Worm (Caenorhabditis elegans): ENCODE measurements around the gene fbxa-75.
"Not testable (repeated sequence)": the region's sequence is repeated elsewhere in the genome, so short reads cannot be mapped to it uniquely, and the experiment has no call there.

fbxa-75 gene

DNA sequence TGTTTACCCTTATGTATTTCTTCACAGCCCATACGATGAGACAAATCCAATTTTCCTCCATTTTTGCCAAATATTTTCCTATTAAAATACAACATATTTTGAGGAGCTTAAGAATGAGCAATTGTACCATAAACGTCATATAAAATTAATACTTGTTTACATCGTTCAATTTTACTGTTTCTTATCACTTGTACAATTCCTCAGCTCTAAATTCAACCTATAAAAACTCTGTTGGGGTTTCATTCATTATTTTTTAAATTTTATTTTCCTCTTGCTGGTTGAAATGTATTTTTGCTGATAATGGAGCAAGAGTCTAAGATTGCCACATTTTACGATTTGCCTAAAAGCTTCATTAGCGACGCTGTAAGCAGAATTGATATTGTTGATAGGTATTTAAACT lies at the start of gene fbxa-75:
fbxa-75 (plus strand) TSS at position 301 of the 400 bp plus-strand sequence.
- no peak for TF ChIP-seq unc-62 (GFP tag; optimal IDR thresholded peaks at IDR 0.05)

ce11 chrIII:1256519-1256918 lies 47.0 kb upstream of the fbxa-75 start, which contains the start of gene fbxa-208:
Gene fbxa-208, plus strand, starts transcription at chrIII:1256819.
- TF ChIP-seq unc-62 (GFP tag; optimal IDR thresholded peaks at IDR 0.05), result not testable (repeated sequence)

DNA sequence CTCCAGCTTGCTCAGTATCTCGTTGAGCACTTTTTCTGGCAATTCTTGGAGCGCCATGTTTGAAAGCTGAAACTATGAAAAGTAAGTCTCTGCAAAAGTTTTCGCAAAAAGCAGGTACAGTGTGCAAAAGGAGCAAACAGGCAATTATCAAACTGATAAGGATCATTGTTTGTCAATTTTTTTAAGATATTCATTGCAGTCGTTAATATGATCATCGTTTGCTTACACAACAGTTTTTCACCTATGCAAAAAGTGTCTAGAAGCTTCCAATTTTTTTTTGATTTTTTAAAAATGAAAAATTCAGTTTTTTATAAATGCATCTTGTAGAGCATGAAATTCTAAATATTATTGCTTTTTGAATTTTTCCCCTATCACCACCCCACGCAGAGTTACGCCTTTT lies 45.2 kb upstream of the fbxa-75 start, which contains the start of gene fbxa-78:
fbxa-78 (minus strand) TSS at position 101 of the 400 bp plus-strand sequence.
- TF ChIP-seq unc-62 (GFP tag; optimal IDR thresholded peaks at IDR 0.05), result not testable (repeated sequence)

- TF ChIP-seq unc-62 (GFP tag; optimal IDR thresholded peaks at IDR 0.05), result not testable (repeated sequence)
Measured at ce11 chrIII:1263692-1264091, 39.8 kb upstream of the fbxa-75 start, which contains the start of gene srz-9. Gene srz-9, plus strand, starts transcription at chrIII:1263992.

ce11 chrIII:1266799-1267198 lies 36.7 kb upstream of the fbxa-75 start, which contains the start of gene fbxa-151:
Gene fbxa-151, minus strand, starts transcription at chrIII:1266899.
- TF ChIP-seq unc-62 (GFP tag; optimal IDR thresholded peaks at IDR 0.05), result not testable (repeated sequence)

- no peak for TF ChIP-seq unc-62 (GFP tag; optimal IDR thresholded peaks at IDR 0.05)
Measured at ce11 chrIII:1269156-1269555, 34.4 kb upstream of the fbxa-75 start, which contains the start of gene fbxa-32. Gene fbxa-32, minus strand, starts transcription at chrIII:1269256.

- TF ChIP-seq unc-62 (GFP tag; optimal IDR thresholded peaks at IDR 0.05), result no peak
Measured at ce11 chrIII:1271378-1271926, 32.1 kb upstream of the fbxa-75 start, which contains the start of gene fbxa-31. Gene fbxa-31, minus strand, starts transcription at chrIII:1271428.

ce11 chrIII:1273655-1274328 lies 29.7 kb upstream of the fbxa-75 start, which contains the start of gene fbxa-29:
Gene fbxa-29, minus strand, starts transcription at chrIII:1273705.
- TF ChIP-seq unc-62 (GFP tag; optimal IDR thresholded peaks at IDR 0.05), result no peak

ce11 chrIII:1275513-1275912 lies 28.0 kb upstream of the fbxa-75 start, which contains the start of gene fbxa-30:
Gene fbxa-30, minus strand, starts transcription at chrIII:1275613.
- TF ChIP-seq unc-62 (GFP tag; optimal IDR thresholded peaks at IDR 0.05), result no peak

DNA sequence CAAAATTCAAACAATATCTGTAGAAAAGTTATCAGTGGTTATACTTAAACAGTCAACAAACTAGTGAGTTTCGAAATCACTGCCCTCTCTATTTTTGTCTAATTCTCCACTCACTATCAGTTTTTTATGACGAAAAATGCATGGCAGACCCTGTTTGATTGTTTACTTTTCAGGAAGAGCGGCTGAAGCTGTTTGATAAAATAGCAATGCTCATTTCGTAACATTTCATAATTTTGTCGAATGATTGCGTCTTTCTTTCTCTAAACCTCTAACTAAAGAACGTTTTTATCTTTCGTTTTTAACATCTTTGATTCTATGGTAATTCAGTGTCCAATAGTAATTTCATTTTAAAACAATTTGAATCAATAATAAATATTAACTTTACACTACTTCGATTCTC lies 24.3 kb upstream of the fbxa-75 start:
- no peak for TF ChIP-seq unc-62 (GFP tag; optimal IDR thresholded peaks at IDR 0.05)

DNA sequence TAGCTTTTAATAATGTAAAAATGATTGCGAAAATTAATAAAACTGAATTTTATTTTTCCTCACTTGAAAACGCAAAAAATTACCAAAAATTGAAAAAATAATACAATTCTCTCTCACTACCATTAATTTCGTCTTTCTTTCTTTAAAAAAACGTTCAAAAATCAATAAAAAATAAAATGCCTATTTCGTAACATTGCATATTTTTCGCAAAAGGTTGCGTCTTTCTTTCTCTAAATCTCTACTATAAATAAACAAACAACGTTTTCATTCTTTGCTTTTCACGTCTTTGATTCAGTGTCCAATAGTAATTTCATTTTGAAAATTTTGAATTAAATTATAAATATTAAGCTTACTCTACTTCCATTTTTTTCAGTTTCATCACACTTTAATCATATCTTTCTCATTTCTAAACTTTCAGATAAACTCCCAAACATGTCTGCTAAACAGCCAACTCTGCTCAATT lies 18.9 kb upstream of the fbxa-75 start, which contains the start of gene fbxa-37:
fbxa-37 (plus strand) TSS at position 413 of the 463 bp plus-strand sequence.
- no peak for TF ChIP-seq unc-62 (GFP tag; optimal IDR thresholded peaks at IDR 0.05)

DNA sequence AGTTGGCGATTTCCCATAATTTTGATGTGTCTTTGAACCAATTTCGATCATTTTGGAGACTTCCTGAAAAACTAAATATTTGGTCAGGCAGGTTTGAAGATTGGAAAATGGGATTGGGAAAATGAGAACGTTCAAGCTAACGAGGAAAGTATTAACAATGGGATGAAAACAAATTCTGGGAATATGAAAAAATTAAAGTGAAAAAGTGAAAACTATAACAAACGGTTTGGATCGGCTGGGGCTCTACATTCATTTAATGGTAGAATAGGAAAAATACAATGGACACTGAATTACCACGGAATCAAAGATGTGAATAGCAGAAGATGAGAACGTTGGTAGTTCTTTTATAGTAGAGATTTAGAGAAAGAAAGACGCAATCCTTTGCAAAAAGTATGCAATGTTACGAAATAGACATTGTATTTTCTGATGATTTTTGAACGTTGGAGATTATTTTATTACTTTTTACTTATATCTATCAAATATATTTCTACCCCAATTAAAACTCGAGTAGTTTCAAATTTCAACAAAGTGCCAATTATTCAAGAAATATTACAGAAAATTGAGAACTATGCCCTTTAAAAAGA lies 14.9 kb upstream of the fbxa-75 start, which contains the start of gene fbxa-50:
fbxa-50 (minus strand) TSS at position 51 of the 584 bp plus-strand sequence.
- TF ChIP-seq unc-62 (GFP tag; optimal IDR thresholded peaks at IDR 0.05), result no peak

DNA sequence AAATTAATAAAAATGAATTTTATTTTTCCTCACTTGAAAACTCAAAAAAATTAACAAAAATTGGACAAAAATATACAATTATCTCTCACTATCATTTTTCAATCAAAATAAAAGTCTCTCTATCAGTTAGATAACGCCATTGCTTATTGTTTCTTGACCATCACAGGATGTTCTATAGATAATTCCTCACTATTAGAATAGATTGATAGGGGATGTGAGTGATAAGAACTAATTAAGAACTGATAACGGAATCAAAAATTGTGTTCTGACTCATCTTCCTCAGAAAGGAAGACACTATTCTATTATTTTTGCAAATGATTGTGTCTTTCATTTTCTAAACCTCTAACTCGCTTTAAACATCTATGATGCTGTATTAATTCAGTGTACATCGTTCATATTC lies 14.4 kb upstream of the fbxa-75 start:
- no peak for TF ChIP-seq unc-62 (GFP tag; optimal IDR thresholded peaks at IDR 0.05)

DNA sequence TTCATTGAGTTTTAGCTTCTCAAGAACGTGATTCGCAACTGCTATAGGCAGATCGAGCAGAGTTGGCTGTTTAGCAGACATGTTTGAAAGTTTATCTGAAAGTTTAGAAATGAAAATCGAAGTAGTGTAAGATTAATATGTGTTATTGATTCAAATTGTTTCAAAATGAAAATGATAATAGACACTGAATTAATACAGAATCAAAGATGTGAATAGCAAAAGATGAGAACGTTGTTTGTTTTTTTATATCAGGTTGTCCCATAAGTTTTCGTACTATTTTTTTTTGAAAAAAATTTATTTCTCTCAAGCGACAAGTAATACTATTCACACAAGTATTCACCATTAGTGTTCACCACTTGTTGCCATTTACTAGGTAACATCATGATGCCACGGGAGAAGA lies 10.4 kb upstream of the fbxa-75 start, which contains the start of gene fbxa-36:
fbxa-36 (minus strand) TSS at position 101 of the 400 bp plus-strand sequence.
- TF ChIP-seq unc-62 (GFP tag; optimal IDR thresholded peaks at IDR 0.05), result no peak

- TF ChIP-seq unc-62 (GFP tag; optimal IDR thresholded peaks at IDR 0.05), result no peak
Measured at ce11 chrIII:1295149-1295716, 8.3 kb upstream of the fbxa-75 start, which contains the start of gene fbxa-35. Gene fbxa-35, plus strand, starts transcription at chrIII:1295666.

DNA sequence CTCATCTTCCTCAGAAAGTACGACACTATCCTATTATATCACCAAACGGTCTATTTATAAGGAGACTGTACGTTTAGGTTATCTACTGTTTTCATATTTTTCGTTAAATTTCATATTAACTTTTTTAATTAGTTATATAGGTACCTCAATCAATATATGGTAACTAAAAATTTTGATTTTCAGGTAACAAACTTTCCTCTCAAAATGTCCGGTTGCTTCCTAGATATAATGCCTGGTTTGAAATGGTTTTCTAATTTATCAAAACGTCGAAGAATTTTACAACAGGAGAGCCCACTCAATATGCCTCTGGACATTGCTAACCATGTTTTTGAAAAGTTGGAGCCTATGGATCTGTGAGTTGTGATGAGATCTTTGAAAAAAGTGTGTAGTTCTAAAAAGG lies 5.9 kb upstream of the fbxa-75 start, which contains the start of gene fbxa-28:
fbxa-28 (plus strand) TSS at position 301 of the 400 bp plus-strand sequence.
- no peak for TF ChIP-seq unc-62 (GFP tag; optimal IDR thresholded peaks at IDR 0.05)
